Worm (Caenorhabditis elegans) whole organism, early embryonic: ENCODE measurements around the gene srg-1.

Source experiments
- B0310.2 ChIP-seq: sonication (generic microtip); optimal IDR thresholded peaks from 2 replicates; lab custom pipeline; 2016; ENCODE audit warnings: mild to moderate bottlenecking, missing genetic modification characterization, missing compliant biosample characterization
- ama-1 ChIP-seq: fragments of 150-350 bp; optimal IDR thresholded peaks from 2 replicates; lab custom pipeline; 2014
- flt-1 ChIP-seq: fragments of 200-800 bp; sonication (Bioruptor generic); IDR thresholded peaks from 2 replicates; pipeline ENCODE4 v1.3.6; 2022; ENCODE audit warnings: missing genetic modification characterization, missing compliant biosample characterization
- hmbx-1 ChIP-seq: sonication (generic microtip); optimal IDR thresholded peaks from 2 replicates; lab custom pipeline; 2016; ENCODE audit warnings: mild to moderate bottlenecking, missing genetic modification characterization, missing compliant biosample characterization
- hnd-1 ChIP-seq: sonication (generic microtip); optimal IDR thresholded peaks from 2 replicates; lab custom pipeline; 2016; ENCODE audit warnings: missing genetic modification characterization, missing compliant biosample characterization
- sea-1 ChIP-seq: fragments of 200-800 bp; sonication (Bioruptor generic); conservative IDR thresholded peaks from 2 replicates; pipeline ENCODE4 v1.3.6; 2022; ENCODE audit warnings: missing genetic modification characterization, missing compliant biosample characterization

ce11 chrIII:6215943-6216342, 42.2 kb downstream of the srg-1 start:
- TF ChIP-seq sea-1 (GFP tag; lab: Robert Waterston, UW) (no peak), ama-1 (lab: Kevin White, UChicago) (no peak), B0310.2 (tag; lab: Kevin White, UChicago) (no peak), flt-1 (GFP tag; lab: Robert Waterston, UW) (no peak), hnd-1 (no peak), hmbx-1 (no peak)
